Worm (Caenorhabditis elegans) whole organism, L2 larva: ENCODE data around the gene F14D7.14.

Source experiments
- R02D3.7 ChIP-seq: fragments of 150-350 bp; optimal IDR thresholded peaks from 2 replicates; lab custom pipeline; 2014; ENCODE audit warnings: missing biosample characterization, missing genetic modification characterization
- ama-1 ChIP-seq: fragments of 150-350 bp; optimal IDR thresholded peaks from 2 replicates; lab custom pipeline; 2018; ENCODE audit warnings: inconsistent platforms
- blmp-1 ChIP-seq: sonication (generic microtip); optimal IDR thresholded peaks from 2 replicates; lab custom pipeline; 2017; ENCODE audit warnings: missing genetic modification characterization, mild to moderate bottlenecking, missing compliant biosample characterization, antibody characterized with exemption, moderate library complexity; ENCODE audit not compliant: insufficient read depth
- elt-1 ChIP-seq: fragments of 150-350 bp; optimal IDR thresholded peaks from 2 replicates; lab custom pipeline; 2014; ENCODE audit warnings: missing biosample characterization, missing genetic modification characterization
- fos-1 ChIP-seq: fragments of 150-350 bp; optimal IDR thresholded peaks from 2 replicates; lab custom pipeline; 2014; ENCODE audit warnings: missing biosample characterization, missing genetic modification characterization
- nhr-12 ChIP-seq: fragments of 150-350 bp; optimal IDR thresholded peaks from 2 replicates; lab custom pipeline; 2014; ENCODE audit warnings: missing biosample characterization, missing genetic modification characterization
- nhr-237 ChIP-seq: fragments of 150-350 bp; optimal IDR thresholded peaks from 2 replicates; lab custom pipeline; 2014; ENCODE audit warnings: missing biosample characterization, missing genetic modification characterization
- unc-55 ChIP-seq: fragments of 150-350 bp; sonication (generic microtip); optimal IDR thresholded peaks from 3 replicates; lab custom pipeline; 2014; ENCODE audit warnings: missing biosample characterization, missing genetic modification reagents, missing genetic modification characterization
- unc-62 ChIP-seq: fragments of 150-350 bp; optimal IDR thresholded peaks from 2 replicates; lab custom pipeline; 2014; ENCODE audit warnings: missing biosample characterization, missing genetic modification reagents, missing genetic modification characterization
- zag-1 ChIP-seq: fragments of 150-350 bp; optimal IDR thresholded peaks from 2 replicates; lab custom pipeline; 2014; ENCODE audit warnings: missing biosample characterization, missing genetic modification characterization

- TF ChIP-seq zag-1 = no peak
- TF ChIP-seq unc-55 = no peak
- TF ChIP-seq blmp-1 (tag; lab: Kevin White, UChicago) = no peak
- TF ChIP-seq nhr-12 (tag; lab: Kevin White, UChicago) = no peak
- TF ChIP-seq fos-1 (tag; lab: Kevin White, UChicago) = no peak
- no peak for TF ChIP-seq R02D3.7 (tag; lab: Kevin White, UChicago)
- no peak for TF ChIP-seq nhr-237 (tag; lab: Kevin White, UChicago)
- TF ChIP-seq ama-1 (lab: Kevin White, UChicago) = no peak
- TF ChIP-seq unc-62 (GFP tag; lab: Kevin White, UChicago) = no peak
- no peak for TF ChIP-seq elt-1 (tag; lab: Kevin White, UChicago)
Observed at ce11 chrV:14328806-14329205, 19.1 kb downstream of the F14D7.14 start, which contains the start of gene pepm-1.
